Worm (Caenorhabditis elegans): Measurements from ENCODE around the gene tbb-4.
"Not testable (repeated sequence)": the region's sequence is repeated elsewhere in the genome, so short reads cannot be mapped to it uniquely, and the experiment has no call there.

ce11 chrX:9463045-9463444, 26.4 kb upstream of the tbb-4 start, which contains the start of gene ZK899.6:
- not testable (repeated sequence) for TF ChIP-seq fos-1 (tag; optimal IDR thresholded peaks at IDR 0.05); nhr-6 (tag; optimal IDR thresholded peaks at IDR 0.05); snpc-4 (tag; optimal IDR thresholded peaks at IDR 0.05); crh-2 (tag; optimal IDR thresholded peaks at IDR 0.05); nhr-237 (tag; optimal IDR thresholded peaks at IDR 0.05); mdl-1 (tag; optimal IDR thresholded peaks at IDR 0.05); ama-1 (optimal IDR thresholded peaks at IDR 0.05); R02D3.7 (tag; optimal IDR thresholded peaks at IDR 0.05); nhr-11 (tag; optimal IDR thresholded peaks at IDR 0.05); mab-5 (tag; optimal IDR thresholded peaks at IDR 0.05); ceh-82 (tag; optimal IDR thresholded peaks at IDR 0.05); skn-1 (tag; optimal IDR thresholded peaks at IDR 0.05); ztf-1 (GFP tag; conservative IDR thresholded peaks at IDR 0.05); nhr-77 (tag; optimal IDR thresholded peaks at IDR 0.05)
